Worm (Caenorhabditis elegans): ENCODE results near the gene end-3.

Gene end-3

DNA sequence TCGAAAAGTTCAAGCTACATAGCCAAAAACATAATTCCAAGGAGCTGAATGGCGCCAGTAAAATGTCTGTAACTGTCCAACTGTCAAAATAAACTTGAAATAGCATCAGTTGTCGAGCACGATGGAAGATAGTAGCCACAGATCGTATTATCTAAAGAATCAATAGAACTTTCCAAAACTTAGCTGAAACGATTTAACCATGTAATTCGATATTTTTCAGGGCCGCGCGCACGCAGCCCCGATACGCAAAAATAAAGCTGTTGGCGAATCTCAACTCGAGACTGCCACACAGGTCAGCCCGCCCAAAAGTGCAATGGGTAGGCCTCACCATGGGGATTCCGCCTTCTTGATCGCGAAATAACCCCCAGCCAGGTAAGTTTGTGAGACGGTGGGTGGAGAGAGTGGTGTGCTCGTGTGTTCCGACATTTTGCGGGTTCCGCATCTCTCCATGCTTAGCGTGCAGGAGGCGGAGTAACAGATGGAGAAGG is 13.8 kb downstream of the end-3 start (continued):
- TF ChIP-seq dox-1 (GFP tag; IDR thresholded peaks at IDR 0.05) (peak; percentile 96), lsy-27 (tag; optimal IDR thresholded peaks at IDR 0.05; ENCODE audit: borderline replicate concordance, insufficient read depth) (no peak), mxl-1 (tag; optimal IDR thresholded peaks at IDR 0.05) (no peak), dpl-1 (GFP tag; optimal IDR thresholded peaks at IDR 0.05) (no peak), snpc-1.3 (tag; optimal IDR thresholded peaks at IDR 0.05; ENCODE audit: insufficient read depth) (peak; percentile 22), egrh-3 (GFP tag; IDR thresholded peaks at IDR 0.05) (peak; percentile 73), nhr-27 (tag; optimal IDR thresholded peaks at IDR 0.05) (no peak), F52B5.7 (tag; optimal IDR thresholded peaks at IDR 0.05) (peak; percentile 76), hlh-26 (GFP tag; conservative IDR thresholded peaks at IDR 0.05) (no peak), nfyb-1 (GFP tag; IDR thresholded peaks at IDR 0.05) (no peak), Y67H2A.10 (GFP tag; conservative IDR thresholded peaks at IDR 0.05) (0 out of 2 replicates have a peak, but pooled peaks have one; percentile 31), rec-8 (tag; optimal IDR thresholded peaks at IDR 0.05) (peak; percentile 3 to 44), akir-1 (GFP tag; optimal IDR thresholded peaks at IDR 0.05) (no peak), lin-54 (GFP tag; optimal IDR thresholded peaks at IDR 0.05) (peak; percentile 61), sdz-38 (tag; optimal IDR thresholded peaks at IDR 0.05) (no peak), ceh-79 (tag; optimal IDR thresholded peaks at IDR 0.05) (no peak), F57A8.1 (GFP tag; optimal IDR thresholded peaks at IDR 0.05) (no peak), ceh-100 (GFP tag; IDR thresholded peaks at IDR 0.05) (peak; percentile 84), rpc-1 (optimal IDR thresholded peaks at IDR 0.05) (no peak), rpc-1 (tag; optimal IDR thresholded peaks at IDR 0.05) (no peak), zfh-2 (GFP tag; conservative IDR thresholded peaks at IDR 0.05) (no peak), ztf-3 (GFP tag; optimal IDR thresholded peaks at IDR 0.05) (no peak), mcd-1 (GFP tag; IDR thresholded peaks at IDR 0.05) (peak; percentile 86), F55B11.4 (tag; optimal IDR thresholded peaks at IDR 0.05; ENCODE audit: borderline replicate concordance, insufficient read depth) (no peak), pbrm-1 (GFP tag; IDR thresholded peaks at IDR 0.05) (peak; percentile 94), ztf-18 (tag; optimal IDR thresholded peaks at IDR 0.05) (peak; percentile 52), bed-1 (GFP tag; IDR thresholded peaks at IDR 0.05) (no peak), ztf-28 (GFP tag; IDR thresholded peaks at IDR 0.05) (peak; percentile 57; the same call in 1 of the 2 replicates), B0261.1 (tag; optimal IDR thresholded peaks at IDR 0.05) (peak; percentile 20), F22D6.2 (tag; optimal IDR thresholded peaks at IDR 0.05) (peak; percentile 12), F33H1.4 (GFP tag; IDR thresholded peaks at IDR 0.05) (peak; percentile 66)

- TF ChIP-seq egl-44 (GFP tag; IDR thresholded peaks at IDR 0.05), result no peak
- no peak for TF ChIP-seq nhr-120 (GFP tag; IDR thresholded peaks at IDR 0.05)
- TF ChIP-seq xnd-1 (tag; optimal IDR thresholded peaks at IDR 0.05), result no peak
- no peak for TF ChIP-seq ets-4 (GFP tag; optimal IDR thresholded peaks at IDR 0.05)
- no peak for TF ChIP-seq atf-7 (tag; optimal IDR thresholded peaks at IDR 0.05)
- no peak for TF ChIP-seq egl-18 (GFP tag; IDR thresholded peaks at IDR 0.05)
- TF ChIP-seq aptf-3 (GFP tag; IDR thresholded peaks at IDR 0.05), result no peak
- no peak for TF ChIP-seq T26A5.8 (tag; optimal IDR thresholded peaks at IDR 0.05)
- TF ChIP-seq cebp-2 (GFP tag; IDR thresholded peaks at IDR 0.05), result no peak
- TF ChIP-seq fkh-3 (tag; optimal IDR thresholded peaks at IDR 0.05), result no peak
- TF ChIP-seq ztf-25 (GFP tag; IDR thresholded peaks at IDR 0.05), result no peak
- TF ChIP-seq madf-6 (GFP tag; IDR thresholded peaks at IDR 0.05), result no peak
- TF ChIP-seq lir-1 (GFP tag; conservative IDR thresholded peaks at IDR 0.05), result no peak
- TF ChIP-seq F57C9.4 (tag; optimal IDR thresholded peaks at IDR 0.05), result no peak
- TF ChIP-seq rpc-1 (optimal IDR thresholded peaks at IDR 0.05), result no peak
- no peak for TF ChIP-seq rpc-1 (tag; optimal IDR thresholded peaks at IDR 0.05)
- no peak for TF ChIP-seq nhr-27 (tag; optimal IDR thresholded peaks at IDR 0.05)
- no peak for TF ChIP-seq sea-2 (GFP tag; IDR thresholded peaks at IDR 0.05)
These were observed 19.2 kb downstream of the end-3 start, which contains the start of gene ins-10 for ce11 chrV:14033649-14034048. ins-10 (plus strand) TSS chrV:14033949.

Measured in whole organism, young adult.